Fruit fly (Drosophila melanogaster): ENCODE results near the gene Afti.

Afti gene

DNA sequence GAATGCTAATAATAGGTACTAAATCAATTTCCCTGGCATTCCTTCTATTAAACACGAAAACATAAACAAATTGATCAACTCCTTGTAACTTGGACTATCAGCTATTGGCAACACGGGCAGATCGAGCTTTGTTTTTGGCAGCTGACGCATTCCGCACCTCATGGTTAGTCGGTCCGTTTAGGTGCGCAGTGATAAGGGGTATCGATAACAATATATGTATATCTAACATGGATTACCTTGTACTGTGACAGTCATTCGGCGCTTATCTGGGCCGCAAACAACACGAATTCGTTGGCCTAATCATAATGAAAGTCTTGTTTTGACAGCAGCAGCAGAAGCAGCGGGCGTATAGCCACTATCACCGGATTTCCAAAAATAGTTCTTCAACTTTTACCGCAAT, 38.5 kb downstream of the Afti start:
- TF ChIP-seq Mio (GFP tag; optimal IDR thresholded peaks at IDR 0.05) (no peak), woc (GFP tag; optimal IDR thresholded peaks at IDR 0.05) (no peak), rgr (GFP tag; optimal IDR thresholded peaks at IDR 0.05) (no peak), HLH106 (tag; optimal IDR thresholded peaks at IDR 0.05) (no peak), CG9705 (GFP tag; optimal IDR thresholded peaks at IDR 0.05) (no peak), Rel (GFP tag; optimal IDR thresholded peaks at IDR 0.05) (no peak), Rel (tag; optimal IDR thresholded peaks at IDR 0.05) (no peak), Hr78 (GFP tag; optimal IDR thresholded peaks at IDR 0.05) (no peak), dmrt93B (GFP tag; optimal IDR thresholded peaks at IDR 0.05) (no peak), tai (GFP tag; optimal IDR thresholded peaks at IDR 0.05) (no peak), lola (GFP tag; optimal IDR thresholded peaks at IDR 0.05) (no peak), foxo (GFP tag; optimal IDR thresholded peaks at IDR 0.05) (no peak), pan (optimal IDR thresholded peaks at IDR 0.05) (no peak), Myc (optimal IDR thresholded peaks at IDR 0.05) (no peak), Vsx2 (GFP tag; optimal IDR thresholded peaks at IDR 0.05; ENCODE audit: partially characterized antibody) (no peak), psq (GFP tag; optimal IDR thresholded peaks at IDR 0.05) (no peak), Abd-B (GFP tag; optimal IDR thresholded peaks at IDR 0.05) (no peak), N (GFP tag; optimal IDR thresholded peaks at IDR 0.05) (no peak), CG32264 (GFP tag; optimal IDR thresholded peaks at IDR 0.05) (no peak)

DNA sequence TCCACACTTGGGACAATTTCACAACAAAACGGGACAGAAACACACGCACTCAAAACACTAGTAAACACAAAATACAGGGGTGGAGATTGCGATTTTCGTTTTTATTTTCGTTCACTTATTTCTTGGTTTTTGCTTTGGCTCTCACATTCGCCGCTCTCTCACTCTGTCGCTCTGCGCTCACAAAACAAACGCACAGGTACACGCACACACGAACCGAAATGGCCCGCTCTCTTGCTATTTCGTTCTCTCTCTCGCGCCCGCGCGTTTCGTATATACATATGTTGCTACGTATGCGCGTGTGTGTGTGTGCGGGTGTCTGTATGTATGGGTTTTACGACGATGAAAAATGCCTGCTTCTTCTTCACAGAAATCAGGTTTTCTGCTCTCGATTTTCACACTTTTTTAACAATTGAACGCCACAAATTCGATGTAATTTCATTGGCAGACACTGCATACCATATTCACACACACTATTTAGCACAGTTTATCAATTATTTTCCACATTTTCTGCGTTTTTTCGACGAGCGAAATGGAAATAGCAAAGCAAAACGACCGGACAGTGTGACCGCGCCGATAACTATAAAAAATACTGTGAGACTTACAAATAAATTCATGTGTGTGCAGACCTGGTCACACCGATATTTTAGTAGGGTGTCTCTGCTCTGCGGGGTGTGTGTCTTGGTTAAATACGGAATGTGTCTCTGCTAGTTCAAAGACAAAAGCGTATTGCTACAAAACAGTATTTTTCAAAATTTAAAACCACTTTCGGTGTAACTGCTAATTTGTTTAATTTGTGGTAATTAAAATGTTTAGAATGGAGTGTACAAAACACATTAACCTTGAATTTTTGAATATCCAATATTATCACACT, 39.9 kb downstream of the Afti start, which contains the start of gene trx:
trx (minus strand) TSS at position 584 of the 871 bp plus-strand sequence.
- TF ChIP-seq h (GFP tag; optimal IDR thresholded peaks at IDR 0.05) (peak; percentile 42), dl (GFP tag; optimal IDR thresholded peaks at IDR 0.05; ENCODE audit: insufficient read depth in 1 of 2, partially characterized antibody in 2 of 2) (peak; percentile 94 to 95), rgr (GFP tag; optimal IDR thresholded peaks at IDR 0.05) (no peak), psq (GFP tag; optimal IDR thresholded peaks at IDR 0.05) (peak; percentile 92), Sp1 (GFP tag; optimal IDR thresholded peaks at IDR 0.05) (peak; percentile 7), CrebA (GFP tag; optimal IDR thresholded peaks at IDR 0.05; ENCODE audit: borderline replicate concordance) (peak; percentile 76), sage (GFP tag; optimal IDR thresholded peaks at IDR 0.05) (peak; percentile 36), brk (GFP tag; optimal IDR thresholded peaks at IDR 0.05) (peak; percentile 50), N (GFP tag; optimal IDR thresholded peaks at IDR 0.05) (peak; percentile 16), Jra (GFP tag; optimal IDR thresholded peaks at IDR 0.05) (no peak), foxo (GFP tag; optimal IDR thresholded peaks at IDR 0.05) (peak in 1 of 2 experiments; percentile 38), Vsx2 (GFP tag; optimal IDR thresholded peaks at IDR 0.05; ENCODE audit: partially characterized antibody) (peak; percentile 91), sv (GFP tag; optimal IDR thresholded peaks at IDR 0.05) (no peak), Dif (GFP tag; optimal IDR thresholded peaks at IDR 0.05; ENCODE audit: partially characterized antibody) (peak; percentile 97), Rel (GFP tag; optimal IDR thresholded peaks at IDR 0.05) (no peak), Rel (tag; optimal IDR thresholded peaks at IDR 0.05) (peak; percentile 20), jim (GFP tag; optimal IDR thresholded peaks at IDR 0.05) (no peak), Hr83 (GFP tag; optimal IDR thresholded peaks at IDR 0.05; ENCODE audit: poor library complexity, severe bottlenecking) (peak; percentile 25), woc (GFP tag; optimal IDR thresholded peaks at IDR 0.05) (peak; percentile 2)

DNA sequence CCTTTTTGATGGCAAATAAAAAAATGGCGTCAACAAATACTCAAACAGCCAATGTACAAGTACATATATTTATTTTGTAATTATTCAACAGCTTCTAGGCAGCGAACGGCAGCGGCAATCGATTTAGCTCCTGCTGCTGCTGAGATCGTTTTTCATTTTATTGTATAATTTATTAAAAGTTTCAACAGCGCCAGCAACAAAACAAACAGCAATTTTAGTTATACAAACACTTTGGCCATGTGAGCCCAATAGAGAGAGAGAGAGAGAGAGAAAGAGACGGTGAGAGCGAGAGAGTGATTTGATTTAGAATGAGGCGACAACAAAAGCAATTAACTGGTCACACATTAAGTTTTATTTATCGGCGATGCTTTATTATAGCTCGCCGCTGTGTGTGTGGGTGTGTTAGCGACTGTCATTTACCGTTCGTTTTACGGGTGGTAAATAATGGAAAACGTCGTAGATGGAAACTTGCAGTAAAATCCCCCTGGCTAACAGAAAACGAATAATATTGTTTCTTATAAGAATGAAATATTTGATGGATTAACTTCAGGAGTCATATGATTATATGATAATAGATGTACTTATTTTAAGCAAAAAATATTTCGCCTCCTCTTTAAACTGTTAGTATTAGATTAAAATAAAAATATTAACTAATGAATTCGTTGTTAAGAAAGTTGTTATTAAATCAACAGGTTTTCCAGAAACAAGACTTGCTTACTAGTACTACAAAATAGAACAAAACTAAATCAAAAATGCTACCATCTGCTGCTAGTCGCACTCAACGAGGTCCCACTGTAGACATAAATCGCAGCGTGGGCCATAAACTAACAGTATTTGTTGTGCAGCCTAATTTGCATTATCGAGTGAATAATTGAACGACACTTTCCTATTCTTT, 41.2 kb downstream of the Afti start:
- TF ChIP-seq Hr83 (GFP tag; optimal IDR thresholded peaks at IDR 0.05; ENCODE audit: poor library complexity, severe bottlenecking) (no peak), Sp1 (GFP tag; optimal IDR thresholded peaks at IDR 0.05) (no peak), HLH106 (tag; optimal IDR thresholded peaks at IDR 0.05) (no peak), rgr (GFP tag; optimal IDR thresholded peaks at IDR 0.05) (no peak), br (GFP tag; optimal IDR thresholded peaks at IDR 0.05) (no peak), OdsH (GFP tag; optimal IDR thresholded peaks at IDR 0.05) (no peak), foxo (GFP tag; optimal IDR thresholded peaks at IDR 0.05) (peak in 1 of 2 experiments; percentile 2), Dif (GFP tag; optimal IDR thresholded peaks at IDR 0.05; ENCODE audit: partially characterized antibody) (peak; percentile 34), psq (GFP tag; optimal IDR thresholded peaks at IDR 0.05) (no peak)
